Worm (Caenorhabditis elegans) whole organism, late embryonic: ENCODE measurements around the gene R06F6.12.
A peak's percentile ranks its signal among the peaks of the same experiment; 100 is the strongest.

Experiments
- C08G9.2 ChIP-seq: sonication (generic microtip); optimal IDR thresholded peaks from 2 replicates; lab custom pipeline; 2016; ENCODE audit warnings: mild to moderate bottlenecking, missing genetic modification characterization, moderate library complexity, missing compliant biosample characterization
- K09A11.1 ChIP-seq: sonication (generic microtip); optimal IDR thresholded peaks from 2 replicates; lab custom pipeline; 2017; ENCODE audit warnings: antibody characterized with exemption, mild to moderate bottlenecking, missing genetic modification characterization, missing compliant biosample characterization; ENCODE audit not compliant: insufficient read depth
- T23F11.4 ChIP-seq: fragments of 200-800 bp; sonication (Bioruptor generic); optimal IDR thresholded peaks from 2 replicates; lab custom pipeline; 2018; ENCODE audit warnings: mild to moderate bottlenecking, missing genetic modification characterization, missing compliant biosample characterization
- Y22D7AL.16 ChIP-seq: sonication (generic microtip); optimal IDR thresholded peaks from 2 replicates; lab custom pipeline; 2016; ENCODE audit warnings: missing genetic modification characterization, missing compliant biosample characterization
- ama-1 ChIP-seq: fragments of 150-350 bp; optimal IDR thresholded peaks from 2 replicates; lab custom pipeline; 2014
- ceh-14 ChIP-seq: sonication (generic microtip); optimal IDR thresholded peaks from 2 replicates; lab custom pipeline; 2016; ENCODE audit warnings: missing genotype, missing genetic modification characterization, missing compliant biosample characterization
- ceh-18 ChIP-seq: sonication (generic microtip); optimal IDR thresholded peaks from 2 replicates; lab custom pipeline; 2016; ENCODE audit warnings: missing genetic modification characterization, missing compliant biosample characterization
- ceh-22 ChIP-seq: sonication (generic microtip); optimal IDR thresholded peaks from 2 replicates; lab custom pipeline; 2017; ENCODE audit warnings: missing biosample characterization, missing genetic modification characterization
- ceh-24 ChIP-seq: sonication (generic microtip); optimal IDR thresholded peaks from 2 replicates; lab custom pipeline; 2016; ENCODE audit warnings: mild to moderate bottlenecking, missing genetic modification characterization, missing compliant biosample characterization
- ceh-30 ChIP-seq: fragments of 150-350 bp; optimal IDR thresholded peaks from 2 replicates; lab custom pipeline; 2014; ENCODE audit warnings: missing biosample characterization, missing genetic modification characterization
- ceh-31 ChIP-seq: sonication (generic microtip); optimal IDR thresholded peaks from 2 replicates; lab custom pipeline; 2016; ENCODE audit warnings: missing genetic modification characterization, missing compliant biosample characterization
- ceh-48 ChIP-seq: sonication (generic microtip); optimal IDR thresholded peaks from 2 replicates; lab custom pipeline; 2016; ENCODE audit warnings: missing genetic modification characterization, inconsistent platforms, missing compliant biosample characterization
- ceh-9 ChIP-seq: sonication (generic microtip); optimal IDR thresholded peaks from 2 replicates; lab custom pipeline; 2016; ENCODE audit warnings: mild to moderate bottlenecking, missing genetic modification characterization, inconsistent platforms, missing compliant biosample characterization
- elt-4 ChIP-seq: sonication (generic microtip); optimal IDR thresholded peaks from 2 replicates; lab custom pipeline; 2016; ENCODE audit warnings: missing genetic modification characterization, missing compliant biosample characterization
- ets-4 ChIP-seq: sonication (generic microtip); optimal IDR thresholded peaks from 2 replicates; lab custom pipeline; 2016; ENCODE audit warnings: missing genetic modification characterization, missing compliant biosample characterization
- eyg-1 ChIP-seq: sonication (generic microtip); optimal IDR thresholded peaks from 2 replicates; lab custom pipeline; 2016; ENCODE audit warnings: missing genotype, missing genetic modification characterization, missing compliant biosample characterization
- fax-1 ChIP-seq: sonication (generic microtip); optimal IDR thresholded peaks from 2 replicates; lab custom pipeline; 2016; ENCODE audit warnings: missing genotype, missing genetic modification characterization, missing compliant biosample characterization
- fkh-10 ChIP-seq: fragments of 150-350 bp; optimal IDR thresholded peaks from 2 replicates; lab custom pipeline; 2014; ENCODE audit warnings: missing biosample characterization, missing genetic modification reagents, missing genetic modification characterization
- fkh-6 ChIP-seq: sonication (generic microtip); optimal IDR thresholded peaks from 2 replicates; lab custom pipeline; 2016; ENCODE audit warnings: missing genetic modification characterization, missing compliant biosample characterization
- gmeb-2 ChIP-seq: sonication (generic microtip); optimal IDR thresholded peaks from 2 replicates; lab custom pipeline; 2016; ENCODE audit warnings: missing genetic modification characterization, inconsistent platforms, missing compliant biosample characterization
- hlh-15 ChIP-seq: sonication (generic microtip); optimal IDR thresholded peaks from 2 replicates; lab custom pipeline; 2016; ENCODE audit warnings: missing genetic modification characterization, missing compliant biosample characterization
- hlh-30 ChIP-seq: sonication (generic microtip); optimal IDR thresholded peaks from 2 replicates; lab custom pipeline; 2017; ENCODE audit warnings: antibody characterized with exemption, missing genetic modification characterization, missing compliant biosample characterization; ENCODE audit not compliant: insufficient read depth
- madf-2 ChIP-seq: sonication (generic microtip); optimal IDR thresholded peaks from 2 replicates; lab custom pipeline; 2017; ENCODE audit warnings: missing genetic modification characterization, missing compliant biosample characterization
- mec-3 ChIP-seq: sonication (generic microtip); optimal IDR thresholded peaks from 2 replicates; lab custom pipeline; 2016; ENCODE audit warnings: borderline replicate concordance, missing genetic modification characterization, missing compliant biosample characterization
- nfya-1 ChIP-seq: sonication (generic microtip); optimal IDR thresholded peaks from 2 replicates; lab custom pipeline; 2017; ENCODE audit warnings: missing genetic modification characterization, mild to moderate bottlenecking, missing compliant biosample characterization, antibody characterized with exemption, moderate library complexity
- nhr-232 ChIP-seq: sonication (generic microtip); optimal IDR thresholded peaks from 2 replicates; lab custom pipeline; 2016; ENCODE audit warnings: missing genetic modification characterization, missing compliant biosample characterization
- pat-9 ChIP-seq: fragments of 200-800 bp; sonication (Bioruptor generic); optimal IDR thresholded peaks from 2 replicates; lab custom pipeline; 2018; ENCODE audit warnings: mild to moderate bottlenecking, missing genetic modification characterization, moderate library complexity, missing compliant biosample characterization
- pha-2 ChIP-seq: sonication (generic microtip); optimal IDR thresholded peaks from 2 replicates; lab custom pipeline; 2017; ENCODE audit warnings: mild to moderate bottlenecking, missing genetic modification characterization, missing compliant biosample characterization
- pros-1 ChIP-seq: fragments of 150-350 bp; optimal IDR thresholded peaks from 2 replicates; lab custom pipeline; 2014; ENCODE audit warnings: missing biosample characterization, missing genetic modification reagents, missing genetic modification characterization
- ref-2 ChIP-seq: sonication (generic microtip); optimal IDR thresholded peaks from 2 replicates; lab custom pipeline; 2016; ENCODE audit warnings: missing genetic modification characterization, missing compliant biosample characterization
- rnt-1 ChIP-seq: sonication (generic microtip); optimal IDR thresholded peaks from 2 replicates; lab custom pipeline; 2016; ENCODE audit warnings: missing genetic modification characterization, missing compliant biosample characterization
- sdc-2 ChIP-seq: sonication (generic microtip); optimal IDR thresholded peaks from 2 replicates; lab custom pipeline; 2016; ENCODE audit warnings: missing genotype, missing genetic modification characterization, missing compliant biosample characterization
- sox-2 ChIP-seq: fragments of 200-800 bp; sonication (Bioruptor generic); IDR thresholded peaks from 2 replicates; pipeline ENCODE4 v1.3.6; 2022; ENCODE audit warnings: missing genetic modification reagents, missing genetic modification characterization, missing compliant biosample characterization
- sox-4 ChIP-seq: sonication (generic microtip); optimal IDR thresholded peaks from 2 replicates; lab custom pipeline; 2017; ENCODE audit warnings: mild to moderate bottlenecking, missing genetic modification characterization, inconsistent platforms, missing compliant biosample characterization
- syd-9 ChIP-seq: sonication (generic microtip); optimal IDR thresholded peaks from 2 replicates; lab custom pipeline; 2016; ENCODE audit warnings: mild to moderate bottlenecking, missing genetic modification characterization, moderate library complexity, missing compliant biosample characterization
- tbx-2 ChIP-seq: sonication (generic microtip); optimal IDR thresholded peaks from 2 replicates; lab custom pipeline; 2016; ENCODE audit warnings: missing genetic modification characterization, missing compliant biosample characterization
- unc-3 ChIP-seq, 2 experiments: fragments of 200-800 bp in 1 of 2; sonication (Bioruptor generic) in 1 of 2; sonication (generic microtip) in 1 of 2; conservative IDR thresholded peaks in 1 of 2; optimal IDR thresholded peaks in 1 of 2; 2 replicates each; pipeline versions ENCODE4 v1.3.6 to Lab custom; 2016 to 2022; ENCODE audit warnings: missing compliant biosample characterization in 2 of 2, missing genetic modification characterization in 2 of 2, missing genetic modification reagents in 1 of 2
- unc-42 ChIP-seq: sonication (generic microtip); optimal IDR thresholded peaks from 2 replicates; lab custom pipeline; 2016; ENCODE audit warnings: missing genotype, missing genetic modification characterization, missing compliant biosample characterization
- unc-55 ChIP-seq: sonication (generic microtip); optimal IDR thresholded peaks from 2 replicates; lab custom pipeline; 2017; ENCODE audit warnings: missing biosample characterization, missing genetic modification reagents, missing genetic modification characterization
- ztf-16 ChIP-seq: sonication (generic microtip); optimal IDR thresholded peaks from 2 replicates; lab custom pipeline; 2017; ENCODE audit warnings: missing genetic modification characterization, missing compliant biosample characterization

Gene R06F6.12

DNA sequence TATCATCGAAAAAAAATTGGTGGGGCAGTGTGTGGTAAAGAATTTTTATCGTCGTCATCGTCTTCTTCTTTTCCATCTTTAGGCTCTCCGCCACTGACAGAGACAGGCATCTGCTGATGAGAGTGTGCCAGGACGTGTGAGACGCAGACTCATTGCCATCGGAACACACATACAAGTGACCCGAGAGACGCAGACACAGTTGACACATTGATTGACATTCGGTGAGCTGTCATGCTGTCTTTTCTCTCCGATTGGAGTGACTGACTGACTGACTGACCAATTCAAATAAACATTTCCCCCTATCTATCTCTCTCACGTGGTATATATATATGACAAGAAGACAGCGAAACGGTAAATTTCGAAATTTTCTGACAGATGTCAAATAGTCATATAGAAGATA lies 27.2 kb upstream of the R06F6.12 start:
- no peak for TF ChIP-seq unc-3 (GFP tag; conservative IDR thresholded peaks at IDR 0.05; lab: Robert Waterston, UW)
- no peak for TF ChIP-seq unc-3 (tag; optimal IDR thresholded peaks at IDR 0.05; lab: Kevin White, UChicago)
- peak; percentile 100 for TF ChIP-seq unc-55 (GFP tag; lab: Kevin White, UChicago)
- TF ChIP-seq gmeb-2, result no peak
- TF ChIP-seq ama-1 (lab: Kevin White, UChicago), result no peak
- TF ChIP-seq hlh-30, result peak; percentile 68
- no peak for TF ChIP-seq eyg-1 (tag; lab: Kevin White, UChicago)
- no peak for TF ChIP-seq K09A11.1 (tag; lab: Kevin White, UChicago)
- TF ChIP-seq syd-9, result no peak
- TF ChIP-seq ceh-31 (tag; lab: Kevin White, UChicago), result no peak
- TF ChIP-seq rnt-1 (tag; lab: Kevin White, UChicago), result no peak
- TF ChIP-seq nfya-1 (tag; lab: Kevin White, UChicago), result peak; percentile 41
- TF ChIP-seq ceh-18 (tag; lab: Kevin White, UChicago), result peak; percentile 54
- TF ChIP-seq pros-1 (tag; lab: Kevin White, UChicago), result no peak
- TF ChIP-seq ref-2 (tag; lab: Kevin White, UChicago), result peak; percentile 31
- TF ChIP-seq ztf-16, result no peak
- TF ChIP-seq fkh-10 (GFP tag; lab: Kevin White, UChicago), result no peak

- no peak for TF ChIP-seq ama-1 (lab: Kevin White, UChicago)
- no peak for TF ChIP-seq elt-4
- no peak for TF ChIP-seq pat-9
- no peak for TF ChIP-seq unc-42 (tag; lab: Kevin White, UChicago)
- no peak for TF ChIP-seq sox-2 (GFP tag; lab: Robert Waterston, UW)
- no peak for TF ChIP-seq nfya-1 (tag; lab: Kevin White, UChicago)
- no peak for TF ChIP-seq T23F11.4 (GFP tag; lab: Kevin White, UChicago)
- no peak for TF ChIP-seq nhr-232 (tag; lab: Kevin White, UChicago)
- TF ChIP-seq C08G9.2, result no peak
- no peak for TF ChIP-seq ceh-14 (tag; lab: Kevin White, UChicago)
- TF ChIP-seq hlh-15 (tag; lab: Kevin White, UChicago), result no peak
- no peak for TF ChIP-seq ceh-22
- TF ChIP-seq ceh-9 (tag; lab: Kevin White, UChicago), result no peak
- no peak for TF ChIP-seq madf-2 (tag; lab: Kevin White, UChicago)
- no peak for TF ChIP-seq mec-3 (tag; lab: Kevin White, UChicago)
- no peak for TF ChIP-seq fkh-6 (tag; lab: Kevin White, UChicago)
- no peak for TF ChIP-seq sox-4 (tag; lab: Kevin White, UChicago)
- TF ChIP-seq ceh-48 (tag; lab: Kevin White, UChicago), result no peak
Observed at ce11 chrII:10849903-10850302, 26.0 kb upstream of the R06F6.12 start, which contains the start of gene M106.2. M106.2 (minus strand) TSS chrII:10850003.

- TF ChIP-seq nhr-232 (tag; lab: Kevin White, UChicago), result no peak
Observed at ce11 chrII:10847057-10847456, 23.2 kb upstream of the R06F6.12 start.

DNA sequence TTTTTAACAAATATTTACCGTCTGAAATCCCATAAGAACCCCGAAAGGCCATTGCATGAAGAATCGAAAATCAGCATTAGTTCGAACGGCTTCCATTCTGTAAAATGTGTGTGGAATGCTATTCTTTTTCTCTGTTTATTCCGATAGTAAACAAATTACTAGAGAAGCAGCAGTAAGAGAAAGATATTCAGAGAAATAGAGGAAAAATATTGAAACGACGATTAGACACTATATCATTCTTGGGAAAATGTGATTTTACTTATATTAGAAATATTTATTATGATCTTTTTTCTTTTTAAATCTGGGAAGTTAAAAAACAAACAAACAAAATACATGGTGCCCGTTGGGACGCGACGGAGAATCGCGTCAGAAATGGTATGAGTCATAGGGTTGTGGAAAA lies 19.6 kb upstream of the R06F6.12 start, which contains the start of gene M106.8:
Gene M106.8, minus strand, starts transcription at position 101 of the 400 bp plus-strand sequence.
- TF ChIP-seq unc-42 (tag; lab: Kevin White, UChicago) (no peak), sox-4 (tag; lab: Kevin White, UChicago) (no peak), tbx-2 (tag; lab: Kevin White, UChicago) (no peak), Y22D7AL.16 (tag; lab: Kevin White, UChicago) (no peak), fax-1 (no peak), mec-3 (tag; lab: Kevin White, UChicago) (no peak), pros-1 (tag; lab: Kevin White, UChicago) (no peak), unc-55 (GFP tag; lab: Kevin White, UChicago) (no peak), ztf-16 (no peak), fkh-6 (tag; lab: Kevin White, UChicago) (no peak), eyg-1 (tag; lab: Kevin White, UChicago) (no peak), K09A11.1 (tag; lab: Kevin White, UChicago) (no peak), pha-2 (tag; lab: Kevin White, UChicago) (no peak), ama-1 (lab: Kevin White, UChicago) (no peak), ceh-24 (tag; lab: Kevin White, UChicago) (no peak), ets-4 (no peak), ceh-30 (tag; lab: Kevin White, UChicago) (no peak), sdc-2 (tag; lab: Kevin White, UChicago) (no peak)
